Worm (Caenorhabditis elegans) whole organism, early embryonic: ENCODE data around the gene gid-7.

Source experiments
- B0310.2 ChIP-seq: sonication (generic microtip); optimal IDR thresholded peaks from 2 replicates; lab custom pipeline; 2016; ENCODE audit warnings: mild to moderate bottlenecking, missing genetic modification characterization, missing compliant biosample characterization
- F13C5.2 ChIP-seq: sonication (generic microtip); optimal IDR thresholded peaks from 2 replicates; lab custom pipeline; 2017; ENCODE audit warnings: mild to moderate bottlenecking, missing genetic modification characterization, inconsistent platforms, missing compliant biosample characterization
- aly-1 ChIP-seq: sonication (generic microtip); optimal IDR thresholded peaks from 2 replicates; lab custom pipeline; 2016; ENCODE audit warnings: missing genetic modification characterization, missing compliant biosample characterization
- ama-1 ChIP-seq: fragments of 150-350 bp; optimal IDR thresholded peaks from 2 replicates; lab custom pipeline; 2014
- ceh-13 ChIP-seq: fragments of 200-800 bp; sonication (Bioruptor generic); optimal IDR thresholded peaks from 2 replicates; lab custom pipeline; 2018; ENCODE audit warnings: mild to moderate bottlenecking, missing genetic modification characterization, missing compliant biosample characterization
- ceh-36 ChIP-seq: sonication (generic microtip); optimal IDR thresholded peaks from 2 replicates; lab custom pipeline; 2016; ENCODE audit warnings: missing genetic modification characterization, inconsistent platforms, missing compliant biosample characterization
- ets-7 ChIP-seq: sonication (generic microtip); optimal IDR thresholded peaks from 2 replicates; lab custom pipeline; 2016; ENCODE audit warnings: missing genotype, missing genetic modification characterization, missing compliant biosample characterization
- flt-1 ChIP-seq: fragments of 200-800 bp; sonication (Bioruptor generic); IDR thresholded peaks from 2 replicates; pipeline ENCODE4 v1.3.6; 2022; ENCODE audit warnings: missing genetic modification characterization, missing compliant biosample characterization
- hmg-4 ChIP-seq: fragments of 200-800 bp; sonication (Bioruptor generic); optimal IDR thresholded peaks from 2 replicates; lab custom pipeline; 2018; ENCODE audit warnings: mild to moderate bottlenecking, missing genetic modification characterization, missing compliant biosample characterization
- hnd-1 ChIP-seq: sonication (generic microtip); optimal IDR thresholded peaks from 2 replicates; lab custom pipeline; 2016; ENCODE audit warnings: missing genetic modification characterization, missing compliant biosample characterization
- sea-1 ChIP-seq: fragments of 200-800 bp; sonication (Bioruptor generic); conservative IDR thresholded peaks from 2 replicates; pipeline ENCODE4 v1.3.6; 2022; ENCODE audit warnings: missing genetic modification characterization, missing compliant biosample characterization
- tbx-11 ChIP-seq: fragments of 200-800 bp; sonication (Bioruptor generic); IDR thresholded peaks from 2 replicates; pipeline ENCODE4 v1.3.6; 2022; ENCODE audit warnings: missing genetic modification characterization, missing compliant biosample characterization

ce11 chrV:3799737-3800136 is 42.9 kb upstream of the gid-7 start:
- TF ChIP-seq hmg-4 (no peak), F13C5.2 (tag; lab: Kevin White, UChicago) (no peak), ama-1 (no peak), sea-1 (no peak), aly-1 (tag; lab: Kevin White, UChicago) (no peak), B0310.2 (tag; lab: Kevin White, UChicago) (no peak), flt-1 (no peak), ceh-13 (GFP tag; lab: Kevin White, UChicago) (no peak), ceh-36 (tag; lab: Kevin White, UChicago) (no peak), ets-7 (tag; lab: Kevin White, UChicago) (no peak), tbx-11 (GFP tag; lab: Robert Waterston, UW) (no peak), hnd-1 (tag; lab: Kevin White, UChicago) (no peak)
